Fruit fly (Drosophila melanogaster) whole organism, embryonic: ENCODE results near the gene CG8673.

Experiments
- Awh ChIP-seq: fragments of 200-800 bp; sonication (Bioruptor generic); IDR thresholded peaks from 2 replicates; pipeline ENCODE4, ENCODE4 v1.3.6; 2022; ENCODE audit warnings: missing biosample characterization, missing genetic modification characterization
- CG12104 ChIP-seq: fragments of 200-800 bp; sonication (Bioruptor generic); optimal IDR thresholded peaks from 3 replicates; lab custom pipeline; 2016; ENCODE audit warnings: missing biosample characterization, missing genetic modification characterization
- CG12299 ChIP-seq: fragments of 200-800 bp; sonication (Bioruptor generic); optimal IDR thresholded peaks from 2 replicates; lab custom pipeline; 2018; ENCODE audit warnings: missing biosample characterization, mild to moderate bottlenecking, missing genetic modification characterization
- CG13287 ChIP-seq: fragments of 200-800 bp; sonication (Bioruptor generic); IDR thresholded peaks from 2 replicates; pipeline ENCODE4 v1.3.6; 2022; ENCODE audit warnings: missing biosample characterization, missing genetic modification characterization; ENCODE audit not compliant: partially characterized antibody
- CG14710 ChIP-seq: fragments of 200-800 bp; sonication (Bioruptor generic); optimal IDR thresholded peaks from 3 replicates; lab custom pipeline; 2019; ENCODE audit warnings: missing biosample characterization, mild to moderate bottlenecking, missing genetic modification characterization, moderate library complexity
- CG15601 ChIP-seq: fragments of 200-800 bp; sonication (Bioruptor generic); optimal IDR thresholded peaks from 3 replicates; lab custom pipeline; 2019; ENCODE audit warnings: missing biosample characterization, mild to moderate bottlenecking, missing genetic modification characterization, moderate library complexity
- CG1647 ChIP-seq: fragments of 200-800 bp; sonication (Bioruptor generic); optimal IDR thresholded peaks from 3 replicates; lab custom pipeline; 2016; ENCODE audit warnings: missing biosample characterization, missing genetic modification characterization
- CG18764 ChIP-seq: fragments of 200-800 bp; sonication (Bioruptor generic); optimal IDR thresholded peaks from 3 replicates; lab custom pipeline; 2016; ENCODE audit warnings: missing biosample characterization, missing genetic modification characterization
- CG2129 ChIP-seq: fragments of 200-800 bp; sonication (Bioruptor generic); IDR thresholded peaks from 2 replicates; pipeline ENCODE4 v1.3.6; 2022; ENCODE audit warnings: missing biosample characterization, missing genetic modification characterization; ENCODE audit not compliant: partially characterized antibody
- CG2889 ChIP-seq: fragments of 200-800 bp; sonication (Bioruptor generic); IDR thresholded peaks from 3 replicates; pipeline ENCODE4 v1.3.6; 2022; ENCODE audit warnings: missing biosample characterization, missing genetic modification characterization
- CG31441 ChIP-seq: fragments of 200-800 bp; sonication (Bioruptor generic); IDR thresholded peaks from 2 replicates; pipeline ENCODE4 v1.3.6; 2022; ENCODE audit warnings: missing biosample characterization, missing genetic modification characterization
- CG3407 ChIP-seq: fragments of 200-800 bp; sonication (Bioruptor generic); optimal IDR thresholded peaks from 2 replicates; lab custom pipeline; 2018; ENCODE audit warnings: missing biosample characterization, mild to moderate bottlenecking, missing genetic modification characterization
- CG34376 ChIP-seq: fragments of 200-800 bp; sonication (Bioruptor generic); optimal IDR thresholded peaks from 2 replicates; lab custom pipeline; 2018; ENCODE audit warnings: missing biosample characterization, mild to moderate bottlenecking, missing genetic modification characterization
- CG6683 ChIP-seq: fragments of 200-800 bp; sonication (Bioruptor generic); optimal IDR thresholded peaks from 2 replicates; lab custom pipeline; 2017; ENCODE audit warnings: missing biosample characterization, mild to moderate bottlenecking, missing genetic modification characterization, missing genetic modification reagents
- CG7556 ChIP-seq: fragments of 200-800 bp; sonication (Bioruptor generic); optimal IDR thresholded peaks from 2 replicates; lab custom pipeline; 2017; ENCODE audit warnings: missing biosample characterization, mild to moderate bottlenecking, missing genetic modification characterization
- CG7839 ChIP-seq: fragments of 200-800 bp; sonication (Bioruptor generic); optimal IDR thresholded peaks from 3 replicates; lab custom pipeline; 2018; ENCODE audit warnings: missing biosample characterization, mild to moderate bottlenecking, missing genetic modification characterization, moderate library complexity
- CG8290 ChIP-seq, 3 experiments: fragments of 200-800 bp; sonication (Bioruptor generic); optimal IDR thresholded peaks; 2 replicates each; lab custom pipeline; 2016 to 2019; ENCODE audit warnings: missing biosample characterization in 3 of 3, missing genetic modification characterization in 3 of 3, mild to moderate bottlenecking in 2 of 3, moderate library complexity in 1 of 3
- CG8359 ChIP-seq: fragments of 200-800 bp; sonication (Bioruptor generic); optimal IDR thresholded peaks from 2 replicates; lab custom pipeline; 2017; ENCODE audit warnings: missing biosample characterization, mild to moderate bottlenecking, missing genetic modification characterization, borderline replicate concordance
- Deaf1 ChIP-seq: fragments of 200-800 bp; optimal IDR thresholded peaks from 3 replicates; lab custom pipeline; 2019; ENCODE audit warnings: missing biosample characterization, mild to moderate bottlenecking, missing genetic modification characterization, moderate library complexity
- Dip3 ChIP-seq: fragments of 200-800 bp; sonication (Bioruptor generic); optimal IDR thresholded peaks from 3 replicates; lab custom pipeline; 2016; ENCODE audit warnings: missing biosample characterization, missing genetic modification characterization
- Drgx ChIP-seq: fragments of 200-800 bp; sonication (Bioruptor generic); IDR thresholded peaks from 2 replicates; pipeline ENCODE4 v1.3.6; 2022; ENCODE audit warnings: missing biosample characterization, missing genetic modification characterization
- Fer3 ChIP-seq: fragments of 200-800 bp; sonication (Bioruptor generic); optimal IDR thresholded peaks from 2 replicates; lab custom pipeline; 2018; ENCODE audit warnings: missing biosample characterization, mild to moderate bottlenecking, missing genetic modification characterization, moderate library complexity
- GATAe ChIP-seq: fragments of 200-800 bp; sonication (Bioruptor generic); conservative IDR thresholded peaks from 2 replicates; pipeline ENCODE4 v1.3.6; 2022; ENCODE audit warnings: missing biosample characterization, missing genetic modification characterization
- HmgD ChIP-seq: fragments of 200-800 bp; sonication (Bioruptor generic); optimal IDR thresholded peaks from 3 replicates; lab custom pipeline; 2016; ENCODE audit warnings: missing biosample characterization, missing genetic modification characterization
- Hr78 ChIP-seq, 2 experiments: fragments of 200-800 bp in 1 of 2; fragments of >200 bp in 1 of 2; sonication (Bioruptor generic) in 1 of 2; optimal IDR thresholded peaks; 2 replicates each; lab custom pipeline; 2017 to 2019; ENCODE audit warnings: missing biosample characterization in 2 of 2, missing genetic modification characterization in 2 of 2, mild to moderate bottlenecking in 1 of 2, moderate library complexity in 1 of 2
- Oli ChIP-seq: fragments of 200-800 bp; sonication (Bioruptor generic); optimal IDR thresholded peaks from 2 replicates; lab custom pipeline; 2018; ENCODE audit warnings: missing biosample characterization, mild to moderate bottlenecking, missing genetic modification characterization, moderate library complexity
- Ssrp ChIP-seq: fragments of 200-800 bp; sonication (Bioruptor generic); optimal IDR thresholded peaks from 2 replicates; lab custom pipeline; 2018; ENCODE audit warnings: missing biosample characterization, mild to moderate bottlenecking, missing genetic modification characterization, moderate library complexity
- Xrp1 ChIP-seq: fragments of 200-800 bp; sonication (Bioruptor generic); IDR thresholded peaks from 2 replicates; pipeline ENCODE4 v1.3.6; 2022; ENCODE audit warnings: missing biosample characterization, missing genetic modification characterization
- br ChIP-seq: fragments of >200 bp; optimal IDR thresholded peaks from 2 replicates; lab custom pipeline; 2017
- cato ChIP-seq: fragments of 200-800 bp; sonication (Bioruptor generic); optimal IDR thresholded peaks from 2 replicates; lab custom pipeline; 2016; ENCODE audit warnings: missing biosample characterization, missing genetic modification characterization, borderline replicate concordance
- ci ChIP-seq: fragments of 200-800 bp; sonication (Bioruptor generic); IDR thresholded peaks from 3 replicates; pipeline ENCODE4 v1.3.6; 2022; ENCODE audit warnings: missing biosample characterization, missing genetic modification characterization
- crp ChIP-seq, 2 experiments: fragments of 200-800 bp; sonication (Bioruptor generic); optimal IDR thresholded peaks; 2 replicates in 1 of 2; 3 replicates in 1 of 2; lab custom pipeline; 2017; ENCODE audit warnings: missing biosample characterization in 2 of 2, missing genetic modification characterization in 2 of 2, mild to moderate bottlenecking in 1 of 2, moderate library complexity in 1 of 2
- cwo ChIP-seq: fragments of 200-800 bp; sonication (Bioruptor generic); optimal IDR thresholded peaks from 3 replicates; lab custom pipeline; 2017; ENCODE audit warnings: missing biosample characterization, missing genetic modification characterization, mild to moderate bottlenecking, moderate library complexity, missing genetic modification reagents
- dysf ChIP-seq: fragments of 200-800 bp; sonication (Bioruptor generic); IDR thresholded peaks from 3 replicates; pipeline ENCODE4 v1.3.6; 2022; ENCODE audit warnings: missing biosample characterization, missing genetic modification characterization
- gem ChIP-seq: fragments of 200-800 bp; sonication (Bioruptor generic); optimal IDR thresholded peaks from 2 replicates; lab custom pipeline; 2019; ENCODE audit warnings: missing biosample characterization, mild to moderate bottlenecking, missing genetic modification characterization, moderate library complexity
- gsb ChIP-seq: fragments of 200-800 bp; sonication (Bioruptor generic); IDR thresholded peaks from 2 replicates; pipeline ENCODE4 v1.3.6; 2022; ENCODE audit warnings: missing biosample characterization, missing genetic modification characterization
- her ChIP-seq: fragments of 200-800 bp; sonication (Bioruptor generic); optimal IDR thresholded peaks from 2 replicates; lab custom pipeline; 2016; ENCODE audit warnings: missing biosample characterization, missing genetic modification characterization
- kah ChIP-seq: fragments of 200-800 bp; sonication (Bioruptor generic); optimal IDR thresholded peaks from 2 replicates; lab custom pipeline; 2018; ENCODE audit warnings: missing biosample characterization, mild to moderate bottlenecking, missing genetic modification characterization
- ken ChIP-seq: fragments of 200-800 bp; sonication (Bioruptor generic); IDR thresholded peaks from 3 replicates; pipeline ENCODE4 v1.3.6; 2022; ENCODE audit warnings: missing biosample characterization, missing genetic modification characterization
- kni ChIP-seq: fragments of 200-800 bp; sonication (Bioruptor generic); optimal IDR thresholded peaks from 3 replicates; lab custom pipeline; 2017; ENCODE audit warnings: mild to moderate bottlenecking, missing biosample characterization, missing genetic modification reagents, missing genetic modification characterization
- mirr ChIP-seq: fragments of 200-800 bp; sonication (Bioruptor generic); optimal IDR thresholded peaks from 3 replicates; lab custom pipeline; 2018; ENCODE audit warnings: missing biosample characterization, mild to moderate bottlenecking, missing genetic modification characterization
- pan ChIP-seq, 4 experiments: fragments of >200 bp in 3 of 4; fragments of 200-800 bp in 1 of 4; sonication (Bioruptor generic) in 1 of 4; optimal IDR thresholded peaks in 3 of 4; IDR thresholded peaks in 1 of 4; 2 replicates each; pipeline versions ENCODE4 v1.3.6 to Lab custom; 2017 to 2022; ENCODE audit warnings: missing biosample characterization in 2 of 4, missing genetic modification characterization in 2 of 4, mixed read lengths in 1 of 4
- prd ChIP-seq, 3 experiments: fragments of >200 bp in 2 of 3; fragments of 200-800 bp in 1 of 3; sonication (Bioruptor generic) in 1 of 3; optimal IDR thresholded peaks in 2 of 3; IDR thresholded peaks in 1 of 3; 2 replicates in 2 of 3; 3 replicates in 1 of 3; pipeline versions ENCODE4 v1.3.6 to Lab custom; 2017 to 2022; ENCODE audit warnings: missing biosample characterization in 1 of 3, missing genetic modification characterization in 1 of 3
- salm ChIP-seq: fragments of 200-800 bp; sonication (Bioruptor generic); optimal IDR thresholded peaks from 2 replicates; lab custom pipeline; 2018; ENCODE audit warnings: missing biosample characterization, mild to moderate bottlenecking, missing genetic modification characterization
- tna ChIP-seq: fragments of 200-800 bp; sonication (Bioruptor generic); IDR thresholded peaks from 2 replicates; pipeline ENCODE4 v1.3.6; 2022; ENCODE audit warnings: missing biosample characterization, missing genetic modification characterization; ENCODE audit not compliant: partially characterized antibody

CG8673 gene

dm6 chr2L:8100489-8101352, 23.4 kb upstream of the CG8673 start (continued):
- TF ChIP-seq her (GFP tag; lab: Kevin White, UChicago) (no peak), CG13287 (no peak), CG1647 (no peak), tna (GFP tag; lab: Robert Waterston, UW) (no peak), CG6683 (GFP tag; lab: Kevin White, UChicago) (no peak), Drgx (GFP tag; lab: Robert Waterston, UW) (peak; percentile 26; the same call in 1 of the 2 replicates), Awh (peak; percentile 29; the same call in 1 of the 2 replicates), CG12104 (GFP tag; lab: Kevin White, UChicago) (peak; percentile 24), salm (tag; lab: Kevin White, UChicago) (peak; percentile 67), cwo (GFP tag; lab: Kevin White, UChicago) (peak; percentile 76), CG14710 (tag; lab: Kevin White, UChicago) (peak; percentile 15), Hr78 (GFP tag; optimal IDR thresholded peaks at IDR 0.05; lab: Kevin White, UChicago) (peak in 1 of 2 experiments; percentile 30), Xrp1 (GFP tag; lab: Robert Waterston, UW) (0 out of 2 replicates have a peak, but pooled peaks have one; percentile 27), Dip3 (GFP tag; lab: Kevin White, UChicago) (no peak), CG2129 (GFP tag; lab: Robert Waterston, UW) (no peak), pan (optimal IDR thresholded peaks at IDR 0.05; lab: Kevin White, UChicago) (no peak), pan (GFP tag; optimal IDR thresholded peaks at IDR 0.05 in 1 of 2, IDR thresholded peaks at IDR 0.05 in 1 of 2) (no peak), CG15601 (tag; lab: Kevin White, UChicago) (peak; percentile 31), CG7556 (GFP tag; lab: Kevin White, UChicago) (peak; percentile 12), prd (optimal IDR thresholded peaks at IDR 0.05; lab: Kevin White, UChicago) (peak; percentile 10 to 71), prd (GFP tag; IDR thresholded peaks at IDR 0.05; lab: Robert Waterston, UW) (peak; percentile 12; the same call in 1 of the 3 replicates), gem (tag; lab: Kevin White, UChicago) (peak; percentile 78), CG34376 (GFP tag; lab: Kevin White, UChicago) (peak; percentile 97), kah (GFP tag; lab: Kevin White, UChicago) (no peak), Oli (tag; lab: Kevin White, UChicago) (peak; percentile 22), HmgD (GFP tag; lab: Kevin White, UChicago) (no peak), GATAe (peak; percentile 89), Ssrp (tag; lab: Kevin White, UChicago) (peak; percentile 19), CG8290 (GFP tag; optimal IDR thresholded peaks at IDR 0.05; lab: Kevin White, UChicago) (no peak), CG8290 (tag; optimal IDR thresholded peaks at IDR 0.05; lab: Kevin White, UChicago) (peak in 1 of 2 experiments; percentile 35), mirr (GFP tag; lab: Kevin White, UChicago) (peak; percentile 99), CG3407 (GFP tag; lab: Kevin White, UChicago) (no peak), Fer3 (peak; percentile 2), kni (GFP tag; lab: Kevin White, UChicago) (peak; percentile 4), ci (peak; percentile 54; the same call in 1 of the 3 replicates), CG2889 (no peak), ken (GFP tag; lab: Robert Waterston, UW) (no peak), CG12299 (tag; lab: Kevin White, UChicago) (no peak), crp (GFP tag; optimal IDR thresholded peaks at IDR 0.05; lab: Kevin White, UChicago) (no peak), CG31441 (GFP tag; lab: Robert Waterston, UW) (0 out of 2 replicates have a peak, but pooled peaks have one; percentile 38), br (no peak), cato (no peak), CG8359 (GFP tag; lab: Kevin White, UChicago) (no peak), CG7839 (peak; percentile 24), dysf (GFP tag; lab: Robert Waterston, UW) (peak; percentile 37; the same call in 1 of the 3 replicates), gsb (GFP tag; lab: Robert Waterston, UW) (no peak), CG18764 (GFP tag; lab: Kevin White, UChicago) (no peak), Deaf1 (tag; lab: Kevin White, UChicago) (peak; percentile 86)
